Worm (Caenorhabditis elegans): ENCODE data around the gene chk-1.

chk-1 gene

DNA sequence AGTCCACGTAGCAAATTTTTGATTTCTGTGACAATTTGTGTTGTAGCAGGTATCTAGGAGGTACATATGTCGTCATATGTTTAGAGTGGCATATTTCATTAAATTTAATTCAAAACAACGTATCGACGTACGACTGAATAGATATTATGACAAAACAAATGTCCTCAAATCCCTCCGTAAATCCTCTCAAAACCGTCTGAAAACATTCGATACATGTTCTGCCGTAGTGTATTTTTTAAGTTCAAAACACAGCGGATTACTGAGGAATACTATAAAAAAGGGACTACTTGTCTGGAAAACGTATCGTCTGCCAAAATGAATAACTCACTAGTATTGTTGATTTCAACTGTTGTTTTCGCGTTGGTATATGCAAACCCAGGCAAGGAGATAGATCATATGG lies 9.0 kb upstream of the chk-1 start, which contains the start of gene R08E5.4:
R08E5.4 (plus strand) TSS at position 301 of the 400 bp plus-strand sequence.
- TF ChIP-seq madf-8 (GFP tag; conservative IDR thresholded peaks at IDR 0.05) (no peak), ceh-100 (GFP tag; IDR thresholded peaks at IDR 0.05) (no peak), hmg-1.2 (GFP tag; IDR thresholded peaks at IDR 0.05) (no peak)

ce11 chrV:3766904-3767303 lies 7.6 kb upstream of the chk-1 start, which contains the start of gene Y39H10A.1:
TSS of gene Y39H10A.1 (plus strand) at chrV:3767204.
- TF ChIP-seq K11D2.4 (GFP tag; IDR thresholded peaks at IDR 0.05) = no peak
- TF ChIP-seq rpc-1 (optimal IDR thresholded peaks at IDR 0.05) = no peak
- no peak for TF ChIP-seq rpc-1 (tag; optimal IDR thresholded peaks at IDR 0.05)
- no peak for TF ChIP-seq snpc-1.1 (tag; optimal IDR thresholded peaks at IDR 0.05; ENCODE audit: insufficient read depth)
- TF ChIP-seq mes-4 (tag; optimal IDR thresholded peaks at IDR 0.05) = no peak
- TF ChIP-seq madf-3 (GFP tag; IDR thresholded peaks at IDR 0.05) = no peak
- TF ChIP-seq akir-1 (GFP tag; optimal IDR thresholded peaks at IDR 0.05) = no peak
- TF ChIP-seq D2030.7 (GFP tag; IDR thresholded peaks at IDR 0.05) = no peak
- TF ChIP-seq ztf-25 (GFP tag; IDR thresholded peaks at IDR 0.05) = no peak
- no peak for TF ChIP-seq F55B11.4 (tag; optimal IDR thresholded peaks at IDR 0.05; ENCODE audit: borderline replicate concordance, insufficient read depth)
- TF ChIP-seq xnd-1 (tag; optimal IDR thresholded peaks at IDR 0.05) = no peak
- no peak for TF ChIP-seq ztf-26 (tag; optimal IDR thresholded peaks at IDR 0.05)
- no peak for TF ChIP-seq lin-35 (GFP tag; optimal IDR thresholded peaks at IDR 0.05)
- TF ChIP-seq ztf-6 (GFP tag; IDR thresholded peaks at IDR 0.05) = no peak
- no peak for TF ChIP-seq hmg-20 (GFP tag; IDR thresholded peaks at IDR 0.05)
- no peak for TF ChIP-seq lsl-1 (GFP tag; optimal IDR thresholded peaks at IDR 0.05)
- TF ChIP-seq pbrm-1 (GFP tag; IDR thresholded peaks at IDR 0.05) = no peak
- TF ChIP-seq zfh-2 (GFP tag; conservative IDR thresholded peaks at IDR 0.05) = no peak
- TF ChIP-seq F10E7.11 (tag; optimal IDR thresholded peaks at IDR 0.05) = no peak
- no peak for TF ChIP-seq F49E8.2 (tag; optimal IDR thresholded peaks at IDR 0.05; ENCODE audit: insufficient read depth)

- no peak for TF ChIP-seq ZK185.1 (tag; optimal IDR thresholded peaks at IDR 0.05; ENCODE audit: poor library complexity, severe bottlenecking)
- no peak for TF ChIP-seq ztf-22 (GFP tag; optimal IDR thresholded peaks at IDR 0.05)
- TF ChIP-seq akir-1 (GFP tag; optimal IDR thresholded peaks at IDR 0.05) = no peak
- TF ChIP-seq madf-3 (GFP tag; IDR thresholded peaks at IDR 0.05) = no peak
- no peak for TF ChIP-seq lir-1 (GFP tag; conservative IDR thresholded peaks at IDR 0.05)
- TF ChIP-seq atf-7 (tag; optimal IDR thresholded peaks at IDR 0.05) = no peak
- no peak for TF ChIP-seq lsy-27 (tag; optimal IDR thresholded peaks at IDR 0.05; ENCODE audit: borderline replicate concordance, insufficient read depth)
- TF ChIP-seq F52B5.7 (tag; optimal IDR thresholded peaks at IDR 0.05) = no peak
- TF ChIP-seq fkh-3 (tag; optimal IDR thresholded peaks at IDR 0.05) = no peak
- no peak for TF ChIP-seq hmg-20 (GFP tag; IDR thresholded peaks at IDR 0.05)
- no peak for TF ChIP-seq snpc-1.3 (tag; optimal IDR thresholded peaks at IDR 0.05; ENCODE audit: insufficient read depth)
- no peak for TF ChIP-seq mxl-1 (tag; optimal IDR thresholded peaks at IDR 0.05)
- no peak for TF ChIP-seq nfya-1 (tag; optimal IDR thresholded peaks at IDR 0.05; ENCODE audit: borderline replicate concordance, insufficient read depth)
- no peak for TF ChIP-seq him-1 (tag; optimal IDR thresholded peaks at IDR 0.05)
- no peak for TF ChIP-seq dpff-1 (tag; optimal IDR thresholded peaks at IDR 0.05)
- no peak for TF ChIP-seq cebp-2 (GFP tag; IDR thresholded peaks at IDR 0.05)
- TF ChIP-seq snpc-4 (GFP tag; optimal IDR thresholded peaks at IDR 0.05) = no peak
- no peak for TF ChIP-seq snpc-4 (tag; optimal IDR thresholded peaks at IDR 0.05)
- TF ChIP-seq B0035.1 (tag; optimal IDR thresholded peaks at IDR 0.05) = no peak
- TF ChIP-seq hlh-12 (tag; optimal IDR thresholded peaks at IDR 0.05) = no peak
- TF ChIP-seq nhr-90 (tag; optimal IDR thresholded peaks at IDR 0.05) = no peak
Observed at ce11 chrV:3761829-3762228, 2.6 kb upstream of the chk-1 start.

Measured in whole organism, young adult.